Fruit fly (Drosophila melanogaster) whole organism, prepupa: Measurements from ENCODE around the gene CG32591.

ENCODE experiments used
- Blimp-1 ChIP-seq: fragments of 200-800 bp; sonication (Bioruptor generic); optimal IDR thresholded peaks from 3 replicates; lab custom pipeline; 2017; ENCODE audit warnings: missing biosample characterization, missing genetic modification characterization, mild to moderate bottlenecking, moderate library complexity, missing genetic modification reagents
- CG10631 ChIP-seq: fragments of 200-800 bp; sonication (Bioruptor generic); optimal IDR thresholded peaks from 2 replicates; lab custom pipeline; 2016; ENCODE audit warnings: missing biosample characterization, missing genetic modification characterization
- CG10669 ChIP-seq: fragments of 200-800 bp; sonication (Bioruptor generic); optimal IDR thresholded peaks from 3 replicates; lab custom pipeline; 2018; ENCODE audit warnings: missing biosample characterization, mild to moderate bottlenecking, missing genetic modification characterization, moderate library complexity
- CG11294 ChIP-seq: fragments of 200-800 bp; sonication (Bioruptor generic); IDR thresholded peaks from 2 replicates; pipeline ENCODE4 v1.3.6; 2022; ENCODE audit warnings: missing biosample characterization, missing genetic modification characterization
- CG11762 ChIP-seq: fragments of 200-800 bp; sonication (Bioruptor generic); optimal IDR thresholded peaks from 3 replicates; lab custom pipeline; 2016; ENCODE audit warnings: missing biosample characterization, missing genetic modification characterization; ENCODE audit not compliant: insufficient read depth
- CG11902 ChIP-seq: fragments of 200-800 bp; sonication (Bioruptor generic); optimal IDR thresholded peaks from 3 replicates; lab custom pipeline; 2016; ENCODE audit warnings: missing biosample characterization, missing genetic modification characterization
- CG15336 ChIP-seq: fragments of 200-800 bp; sonication (Bioruptor generic); IDR thresholded peaks from 2 replicates; pipeline ENCODE4 v1.3.6; 2022; ENCODE audit warnings: missing biosample characterization, missing genetic modification characterization
- CG1621 ChIP-seq: fragments of 200-800 bp; sonication (Bioruptor generic); optimal IDR thresholded peaks from 3 replicates; lab custom pipeline; 2018; ENCODE audit warnings: missing biosample characterization, mild to moderate bottlenecking, missing genetic modification characterization
- CG16779 ChIP-seq: fragments of 200-800 bp; sonication (Bioruptor generic); optimal IDR thresholded peaks from 3 replicates; lab custom pipeline; 2017; ENCODE audit warnings: missing biosample characterization, mild to moderate bottlenecking, missing genetic modification characterization
- CG3032 ChIP-seq: fragments of 200-800 bp; optimal IDR thresholded peaks from 2 replicates; lab custom pipeline; 2019; ENCODE audit warnings: missing biosample characterization, mild to moderate bottlenecking, missing genetic modification characterization, moderate library complexity
- CG31627 ChIP-seq: fragments of 200-800 bp; sonication (Bioruptor generic); optimal IDR thresholded peaks from 3 replicates; lab custom pipeline; 2016; ENCODE audit warnings: missing biosample characterization, missing genetic modification characterization
- CG32006 ChIP-seq: fragments of 200-800 bp; sonication (Bioruptor generic); optimal IDR thresholded peaks from 3 replicates; lab custom pipeline; 2017; ENCODE audit warnings: missing biosample characterization, mild to moderate bottlenecking, missing genetic modification characterization
- CG34406 ChIP-seq: fragments of 200-800 bp; sonication (Bioruptor generic); optimal IDR thresholded peaks from 3 replicates; lab custom pipeline; 2016; ENCODE audit warnings: missing biosample characterization, missing genetic modification characterization
- CG3919 ChIP-seq: fragments of 200-800 bp; sonication (Bioruptor generic); optimal IDR thresholded peaks from 3 replicates; lab custom pipeline; 2016; ENCODE audit warnings: missing biosample characterization, missing genetic modification characterization
- CG4318 ChIP-seq: fragments of 200-800 bp; sonication (Bioruptor generic); optimal IDR thresholded peaks from 3 replicates; lab custom pipeline; 2017; ENCODE audit warnings: missing biosample characterization, mild to moderate bottlenecking, missing genetic modification characterization
- CG6163 ChIP-seq: fragments of 200-800 bp; sonication (Bioruptor generic); IDR thresholded peaks from 3 replicates; pipeline ENCODE4 v1.3.6; 2022; ENCODE audit warnings: missing biosample characterization, missing genetic modification characterization
- CG6792 ChIP-seq: fragments of 200-800 bp; sonication (Bioruptor generic); optimal IDR thresholded peaks from 3 replicates; lab custom pipeline; 2016; ENCODE audit warnings: missing biosample characterization, missing genetic modification characterization
- CG6808 ChIP-seq: fragments of 200-800 bp; sonication (Bioruptor generic); optimal IDR thresholded peaks from 3 replicates; lab custom pipeline; 2017; ENCODE audit warnings: missing biosample characterization, missing genetic modification characterization, mild to moderate bottlenecking, moderate library complexity, missing genetic modification reagents
- CG6854 ChIP-seq: fragments of 200-800 bp; sonication (Bioruptor generic); optimal IDR thresholded peaks from 2 replicates; lab custom pipeline; 2017; ENCODE audit warnings: missing biosample characterization, mild to moderate bottlenecking, missing genetic modification characterization
- CG8119 ChIP-seq: fragments of 200-800 bp; sonication (Bioruptor generic); IDR thresholded peaks from 3 replicates; pipeline ENCODE4 v1.3.6; 2022; ENCODE audit warnings: missing biosample characterization, missing genetic modification characterization
- CG8319 ChIP-seq: fragments of 200-800 bp; sonication (Bioruptor generic); optimal IDR thresholded peaks from 3 replicates; lab custom pipeline; 2016; ENCODE audit warnings: missing biosample characterization, missing genetic modification characterization
- CG8632 ChIP-seq: fragments of 200-800 bp; sonication (Bioruptor generic); optimal IDR thresholded peaks from 3 replicates; lab custom pipeline; 2016; ENCODE audit warnings: missing biosample characterization, missing genetic modification characterization
- CG9139 ChIP-seq: fragments of 200-800 bp; sonication (Bioruptor generic); optimal IDR thresholded peaks from 3 replicates; lab custom pipeline; 2017; ENCODE audit warnings: missing biosample characterization, mild to moderate bottlenecking, missing genetic modification characterization
- Eip75B ChIP-seq: fragments of 200-800 bp; sonication (Bioruptor generic); optimal IDR thresholded peaks from 3 replicates; lab custom pipeline; 2016; ENCODE audit warnings: missing biosample characterization, missing genetic modification characterization
- Eip78C ChIP-seq: fragments of 200-800 bp; sonication (Bioruptor generic); peaks from one replicate; lab custom pipeline; 2016; ENCODE audit warnings: missing biosample characterization, missing genetic modification characterization
- Eip93F ChIP-seq: fragments of 200-800 bp; sonication (Bioruptor generic); optimal IDR thresholded peaks from 2 replicates; lab custom pipeline; 2016; ENCODE audit warnings: missing biosample characterization, mild to moderate bottlenecking, missing genetic modification characterization
- Ets21C ChIP-seq: fragments of 200-800 bp; sonication (Bioruptor generic); optimal IDR thresholded peaks from 3 replicates; lab custom pipeline; 2016; ENCODE audit warnings: missing biosample characterization, missing genetic modification characterization
- Ets96B ChIP-seq: fragments of 200-800 bp; optimal IDR thresholded peaks from 2 replicates; lab custom pipeline; 2019; ENCODE audit warnings: missing biosample characterization, mild to moderate bottlenecking, missing genetic modification characterization, moderate library complexity
- Gug ChIP-seq: fragments of 200-800 bp; sonication (Bioruptor generic); IDR thresholded peaks from 2 replicates; pipeline ENCODE4 v1.3.6; 2022; ENCODE audit warnings: missing biosample characterization, missing genetic modification characterization
- Hr38 ChIP-seq: sonication (Bioruptor generic); optimal IDR thresholded peaks from 2 replicates; lab custom pipeline; 2016; ENCODE audit warnings: missing biosample characterization, missing genetic modification characterization
- Hr39 ChIP-seq: fragments of 200-800 bp; sonication (Bioruptor generic); optimal IDR thresholded peaks from 2 replicates; lab custom pipeline; 2016; ENCODE audit warnings: missing biosample characterization, missing genetic modification characterization
- Lpt ChIP-seq: fragments of 200-800 bp; sonication (Bioruptor generic); optimal IDR thresholded peaks from 3 replicates; lab custom pipeline; 2016; ENCODE audit warnings: missing biosample characterization, missing genetic modification characterization
- Met ChIP-seq: fragments of 200-800 bp; sonication (Bioruptor generic); optimal IDR thresholded peaks from 3 replicates; lab custom pipeline; 2016; ENCODE audit warnings: missing biosample characterization, missing genetic modification characterization
- OdsH ChIP-seq: fragments of 200-800 bp; sonication (Bioruptor generic); optimal IDR thresholded peaks from 3 replicates; lab custom pipeline; 2016; ENCODE audit warnings: missing biosample characterization, missing genetic modification characterization
- Smox ChIP-seq: fragments of 200-800 bp; sonication (Bioruptor generic); optimal IDR thresholded peaks from 3 replicates; lab custom pipeline; 2016; ENCODE audit warnings: missing biosample characterization, missing genetic modification characterization
- Sox14 ChIP-seq: fragments of 200-800 bp; sonication (Bioruptor generic); optimal IDR thresholded peaks from 3 replicates; lab custom pipeline; 2016; ENCODE audit warnings: missing biosample characterization, missing genetic modification characterization
- Sox15 ChIP-seq: fragments of 200-800 bp; sonication (Bioruptor generic); optimal IDR thresholded peaks from 3 replicates; lab custom pipeline; 2016; ENCODE audit warnings: missing biosample characterization, missing genetic modification characterization
- achi ChIP-seq: fragments of 200-800 bp; sonication (Bioruptor generic); optimal IDR thresholded peaks from 3 replicates; lab custom pipeline; 2016; ENCODE audit warnings: missing biosample characterization, missing genetic modification characterization
- acj6 ChIP-seq: fragments of 200-800 bp; sonication (Bioruptor generic); optimal IDR thresholded peaks from 3 replicates; lab custom pipeline; 2016; ENCODE audit warnings: missing biosample characterization, missing genetic modification characterization
- cyc ChIP-seq: fragments of 200-800 bp; sonication (Bioruptor generic); optimal IDR thresholded peaks from 3 replicates; lab custom pipeline; 2016; ENCODE audit warnings: missing biosample characterization, missing genetic modification characterization
- dac ChIP-seq: fragments of 200-800 bp; sonication (Bioruptor generic); optimal IDR thresholded peaks from 2 replicates; lab custom pipeline; 2017; ENCODE audit warnings: missing biosample characterization, mild to moderate bottlenecking, missing genetic modification characterization
- dsx ChIP-seq: fragments of 200-800 bp; optimal IDR thresholded peaks from 3 replicates; lab custom pipeline; 2019; ENCODE audit warnings: missing biosample characterization, mild to moderate bottlenecking, missing genetic modification characterization, moderate library complexity; ENCODE audit not compliant: poor library complexity, severe bottlenecking
- eg ChIP-seq: fragments of 200-800 bp; sonication (Bioruptor generic); IDR thresholded peaks from 3 replicates; pipeline ENCODE4 v1.3.6; 2022; ENCODE audit warnings: missing biosample characterization, missing genetic modification characterization
- esn ChIP-seq: fragments of 200-800 bp; sonication (Bioruptor generic); optimal IDR thresholded peaks from 2 replicates; lab custom pipeline; 2016; ENCODE audit warnings: missing biosample characterization, mild to moderate bottlenecking, missing genetic modification characterization, moderate library complexity
- fkh ChIP-seq: fragments of 200-800 bp; sonication (Bioruptor generic); optimal IDR thresholded peaks from 3 replicates; lab custom pipeline; 2017; ENCODE audit warnings: missing biosample characterization, mild to moderate bottlenecking, missing genetic modification characterization, moderate library complexity
- lz ChIP-seq: fragments of 200-800 bp; sonication (Bioruptor generic); optimal IDR thresholded peaks from 3 replicates; lab custom pipeline; 2016; ENCODE audit warnings: missing biosample characterization, missing genetic modification characterization
- pdm3 ChIP-seq: fragments of 200-800 bp; sonication (Bioruptor generic); optimal IDR thresholded peaks from 3 replicates; lab custom pipeline; 2016; ENCODE audit warnings: missing biosample characterization, missing genetic modification characterization
- spab ChIP-seq: fragments of 200-800 bp; sonication (Bioruptor generic); optimal IDR thresholded peaks from 2 replicates; lab custom pipeline; 2017; ENCODE audit warnings: missing biosample characterization, mild to moderate bottlenecking, missing genetic modification characterization, missing genetic modification reagents
- ss ChIP-seq, 2 experiments: fragments of 200-800 bp; sonication (Bioruptor generic); optimal IDR thresholded peaks; 2 replicates in 1 of 2; 3 replicates in 1 of 2; lab custom pipeline; 2017 to 2018; ENCODE audit warnings: mild to moderate bottlenecking in 2 of 2, missing biosample characterization in 2 of 2, missing genetic modification characterization in 2 of 2, moderate library complexity in 1 of 2
- svp ChIP-seq: fragments of 200-800 bp; sonication (Bioruptor generic); peaks from one replicate; lab custom pipeline; 2016; ENCODE audit warnings: missing biosample characterization, missing genetic modification characterization
- topi ChIP-seq: fragments of 200-800 bp; sonication (Bioruptor generic); optimal IDR thresholded peaks from 3 replicates; lab custom pipeline; 2016; ENCODE audit warnings: missing biosample characterization, missing genetic modification characterization
- vri ChIP-seq: fragments of 200-800 bp; sonication (Bioruptor generic); optimal IDR thresholded peaks from 3 replicates; lab custom pipeline; 2016; ENCODE audit warnings: missing biosample characterization, mild to moderate bottlenecking, missing genetic modification characterization

CG32591 gene

dm6 chrX:14897592-14897991, 31.2 kb downstream of the CG32591 start:
- TF ChIP-seq CG4318 (GFP tag; lab: Kevin White, UChicago) (peak; percentile 46), CG15336 (GFP tag; lab: Robert Waterston, UW) (peak; percentile 70), Ets21C (GFP tag; lab: Kevin White, UChicago) (peak; percentile 58), dac (GFP tag; lab: Kevin White, UChicago) (peak; percentile 17), CG6792 (GFP tag; lab: Kevin White, UChicago) (peak; percentile 81), OdsH (GFP tag; lab: Kevin White, UChicago) (peak; percentile 76), Ets96B (tag; lab: Kevin White, UChicago) (no peak), CG31627 (GFP tag; lab: Kevin White, UChicago) (peak; percentile 72), CG8119 (GFP tag; lab: Robert Waterston, UW) (peak; percentile 77), Eip78C (peak; percentile 82), CG10669 (GFP tag; lab: Kevin White, UChicago) (peak; percentile 24), CG34406 (GFP tag; lab: Kevin White, UChicago) (peak; percentile 79), CG11902 (GFP tag; lab: Kevin White, UChicago) (peak; percentile 76), CG8319 (peak; percentile 66), CG6163 (GFP tag; lab: Robert Waterston, UW) (0 out of 3 replicates have a peak, but pooled peaks have one; percentile 24), CG1621 (no peak), svp (peak; percentile 75), CG6808 (GFP tag; lab: Kevin White, UChicago) (peak; percentile 2), CG32006 (GFP tag; lab: Kevin White, UChicago) (peak; percentile 78), ss (GFP tag; optimal IDR thresholded peaks at IDR 0.05; lab: Kevin White, UChicago) (no peak), Smox (GFP tag; lab: Kevin White, UChicago) (peak; percentile 73), Sox15 (GFP tag; lab: Kevin White, UChicago) (peak; percentile 74), Met (peak; percentile 79), CG11294 (GFP tag; lab: Robert Waterston, UW) (no peak; the same call in 1 of the 2 replicates), dsx (GFP tag; lab: Kevin White, UChicago) (no peak), CG9139 (GFP tag; lab: Kevin White, UChicago) (no peak), Gug (GFP tag; lab: Robert Waterston, UW) (no peak), pdm3 (GFP tag; lab: Kevin White, UChicago) (peak; percentile 81), Lpt (GFP tag; lab: Kevin White, UChicago) (peak; percentile 33), Eip75B (GFP tag; lab: Kevin White, UChicago) (peak; percentile 70), Eip93F (GFP tag; lab: Kevin White, UChicago) (no peak), lz (peak; percentile 59), CG3032 (no peak), eg (GFP tag; lab: Robert Waterston, UW) (peak; percentile 7; the same call in 1 of the 3 replicates), CG8632 (GFP tag; lab: Kevin White, UChicago) (peak; percentile 75), CG3919 (GFP tag; lab: Kevin White, UChicago) (peak; percentile 69), spab (GFP tag; lab: Kevin White, UChicago) (no peak), topi (peak; percentile 70), Sox14 (GFP tag; lab: Kevin White, UChicago) (peak; percentile 47), CG10631 (GFP tag; lab: Kevin White, UChicago) (peak; percentile 27), cyc (GFP tag; lab: Kevin White, UChicago) (peak; percentile 74), achi (GFP tag; lab: Kevin White, UChicago) (peak; percentile 72), esn (GFP tag; lab: Kevin White, UChicago) (peak; percentile 81), vri (GFP tag; lab: Kevin White, UChicago) (no peak), CG16779 (tag; lab: Kevin White, UChicago) (peak; percentile 23), acj6 (GFP tag; lab: Kevin White, UChicago) (peak; percentile 65), Blimp-1 (peak; percentile 46), fkh (GFP tag; lab: Kevin White, UChicago) (no peak), CG11762 (peak; percentile 55), CG6854 (GFP tag; lab: Kevin White, UChicago) (peak; percentile 20), Hr38 (GFP tag; lab: Kevin White, UChicago) (no peak), Hr39 (GFP tag; lab: Kevin White, UChicago) (peak; percentile 70)
